Worm (Caenorhabditis elegans) whole organism, L2 larva: ENCODE results near the gene srab-26.

Source experiments
- C34F6.9 ChIP-seq: fragments of 150-350 bp; optimal IDR thresholded peaks from 2 replicates; lab custom pipeline; 2014; ENCODE audit warnings: missing biosample characterization, missing genetic modification characterization
- F13H6.1 ChIP-seq: sonication (generic microtip); optimal IDR thresholded peaks from 2 replicates; lab custom pipeline; 2016; ENCODE audit warnings: missing genetic modification characterization, missing compliant biosample characterization
- Y55F3AM.14 ChIP-seq: fragments of 200-800 bp; sonication (Bioruptor generic); optimal IDR thresholded peaks from 2 replicates; lab custom pipeline; 2018; ENCODE audit warnings: mild to moderate bottlenecking, missing genetic modification characterization, missing compliant biosample characterization
- ZK546.5 ChIP-seq: sonication (generic microtip); optimal IDR thresholded peaks from 2 replicates; lab custom pipeline; 2017; ENCODE audit warnings: missing biosample characterization, missing genetic modification characterization
- alr-1 ChIP-seq: fragments of 150-350 bp; optimal IDR thresholded peaks from 2 replicates; lab custom pipeline; 2014; ENCODE audit warnings: missing biosample characterization, missing genetic modification characterization
- ama-1 ChIP-seq: fragments of 150-350 bp; optimal IDR thresholded peaks from 2 replicates; lab custom pipeline; 2018; ENCODE audit warnings: inconsistent platforms
- blmp-1 ChIP-seq: sonication (generic microtip); optimal IDR thresholded peaks from 2 replicates; lab custom pipeline; 2017; ENCODE audit warnings: missing genetic modification characterization, mild to moderate bottlenecking, missing compliant biosample characterization, antibody characterized with exemption, moderate library complexity; ENCODE audit not compliant: insufficient read depth
- ceh-16 ChIP-seq: fragments of 150-350 bp; optimal IDR thresholded peaks from 2 replicates; lab custom pipeline; 2014; ENCODE audit warnings: missing biosample characterization, missing genetic modification characterization
- ceh-82 ChIP-seq: fragments of 150-350 bp; optimal IDR thresholded peaks from 2 replicates; lab custom pipeline; 2014; ENCODE audit warnings: missing biosample characterization, missing genetic modification characterization
- crh-2 ChIP-seq: sonication (generic microtip); optimal IDR thresholded peaks from 2 replicates; lab custom pipeline; 2017; ENCODE audit warnings: missing biosample characterization, missing genetic modification characterization
- dmd-4 ChIP-seq: sonication (generic microtip); optimal IDR thresholded peaks from 2 replicates; lab custom pipeline; 2017; ENCODE audit warnings: missing biosample characterization, missing genetic modification characterization
- egl-27 ChIP-seq: sonication (generic microtip); optimal IDR thresholded peaks from 3 replicates; lab custom pipeline; 2017; ENCODE audit warnings: missing biosample characterization, missing genetic modification reagents, missing genetic modification characterization
- elt-1 ChIP-seq: fragments of 150-350 bp; optimal IDR thresholded peaks from 2 replicates; lab custom pipeline; 2014; ENCODE audit warnings: missing biosample characterization, missing genetic modification characterization
- elt-3 ChIP-seq: sonication (generic microtip); optimal IDR thresholded peaks from 2 replicates; lab custom pipeline; 2017; ENCODE audit warnings: missing biosample characterization, missing genetic modification characterization
- fos-1 ChIP-seq: fragments of 150-350 bp; optimal IDR thresholded peaks from 2 replicates; lab custom pipeline; 2014; ENCODE audit warnings: missing biosample characterization, missing genetic modification characterization
- gmeb-1 ChIP-seq: fragments of 150-350 bp; optimal IDR thresholded peaks from 2 replicates; lab custom pipeline; 2014; ENCODE audit warnings: missing biosample characterization, missing genetic modification characterization
- lin-11 ChIP-seq: fragments of 150-350 bp; sonication (generic microtip); optimal IDR thresholded peaks from 2 replicates; lab custom pipeline; 2014; ENCODE audit warnings: missing biosample characterization, missing genetic modification characterization, inconsistent platforms, mixed read lengths
- lin-13 ChIP-seq: fragments of 150-350 bp; optimal IDR thresholded peaks from 2 replicates; lab custom pipeline; 2014; ENCODE audit warnings: missing biosample characterization, missing genetic modification reagents, missing genetic modification characterization
- lin-39 ChIP-seq: fragments of 150-350 bp; optimal IDR thresholded peaks from 2 replicates; lab custom pipeline; 2014; ENCODE audit warnings: missing biosample characterization, missing genetic modification reagents, missing genetic modification characterization
- lsy-2 ChIP-seq, 2 experiments: fragments of 150-350 bp in 1 of 2; sonication (generic microtip) in 1 of 2; optimal IDR thresholded peaks; 2 replicates each; lab custom pipeline; 2014 to 2017; ENCODE audit warnings: missing biosample characterization in 2 of 2, missing genetic modification characterization in 2 of 2
- mab-5 ChIP-seq: fragments of 150-350 bp; optimal IDR thresholded peaks from 2 replicates; lab custom pipeline; 2014; ENCODE audit warnings: missing biosample characterization, missing genetic modification characterization
- mbf-1 ChIP-seq: sonication (generic microtip); optimal IDR thresholded peaks from 2 replicates; lab custom pipeline; 2017; ENCODE audit warnings: missing biosample characterization, missing genetic modification characterization
- mdl-1 ChIP-seq, 2 experiments: fragments of 150-350 bp in 1 of 2; sonication (generic microtip) in 1 of 2; optimal IDR thresholded peaks; 2 replicates each; lab custom pipeline; 2017; ENCODE audit warnings: missing biosample characterization in 2 of 2, missing genetic modification characterization in 2 of 2
- nhr-10 ChIP-seq: sonication (generic microtip); optimal IDR thresholded peaks from 2 replicates; lab custom pipeline; 2017; ENCODE audit warnings: missing biosample characterization, missing genetic modification characterization
- nhr-11 ChIP-seq: fragments of 150-350 bp; optimal IDR thresholded peaks from 2 replicates; lab custom pipeline; 2014; ENCODE audit warnings: missing biosample characterization, missing genetic modification characterization
- nhr-12 ChIP-seq: fragments of 150-350 bp; optimal IDR thresholded peaks from 2 replicates; lab custom pipeline; 2014; ENCODE audit warnings: missing biosample characterization, missing genetic modification characterization
- nhr-23 ChIP-seq: fragments of 150-350 bp; optimal IDR thresholded peaks from 2 replicates; lab custom pipeline; 2014; ENCODE audit warnings: missing biosample characterization, missing genetic modification reagents, missing genetic modification characterization
- nhr-25 ChIP-seq: fragments of 150-350 bp; sonication (generic microtip); optimal IDR thresholded peaks from 3 replicates; lab custom pipeline; 2014; ENCODE audit warnings: missing biosample characterization, missing genetic modification characterization
- nhr-6 ChIP-seq: fragments of 150-350 bp; optimal IDR thresholded peaks from 2 replicates; lab custom pipeline; 2014; ENCODE audit warnings: missing biosample characterization, missing genetic modification characterization
- nhr-77 ChIP-seq: fragments of 150-350 bp; optimal IDR thresholded peaks from 2 replicates; lab custom pipeline; 2014; ENCODE audit warnings: missing biosample characterization, missing genetic modification characterization
- peb-1 ChIP-seq: fragments of 150-350 bp; optimal IDR thresholded peaks from 2 replicates; lab custom pipeline; 2014; ENCODE audit warnings: missing biosample characterization, missing genetic modification characterization
- sem-4 ChIP-seq: fragments of 150-350 bp; optimal IDR thresholded peaks from 2 replicates; lab custom pipeline; 2014; ENCODE audit warnings: missing biosample characterization, missing genetic modification reagents, missing genetic modification characterization
- skn-1 ChIP-seq: sonication (generic microtip); optimal IDR thresholded peaks from 2 replicates; lab custom pipeline; 2017; ENCODE audit warnings: missing biosample characterization, missing genetic modification characterization
- sma-3 ChIP-seq: sonication (generic microtip); optimal IDR thresholded peaks from 2 replicates; lab custom pipeline; 2016; ENCODE audit warnings: missing genetic modification reagents, missing genetic modification characterization, missing compliant biosample characterization
- sma-9 ChIP-seq, 2 experiments: fragments of 150-350 bp in 1 of 2; sonication (generic microtip) in 1 of 2; optimal IDR thresholded peaks; 2 replicates each; lab custom pipeline; 2014 to 2016; ENCODE audit warnings: missing genetic modification characterization in 2 of 2, mild to moderate bottlenecking in 1 of 2, missing biosample characterization in 1 of 2, missing compliant biosample characterization in 1 of 2, missing genetic modification reagents in 1 of 2, moderate library complexity in 1 of 2
- snpc-4 ChIP-seq: fragments of 150-350 bp; optimal IDR thresholded peaks from 2 replicates; lab custom pipeline; 2014; ENCODE audit warnings: missing biosample characterization, missing genetic modification characterization
- unc-39 ChIP-seq: fragments of 150-350 bp; optimal IDR thresholded peaks from 2 replicates; lab custom pipeline; 2014; ENCODE audit warnings: missing biosample characterization, missing genetic modification characterization
- unc-55 ChIP-seq: fragments of 150-350 bp; sonication (generic microtip); optimal IDR thresholded peaks from 3 replicates; lab custom pipeline; 2014; ENCODE audit warnings: missing biosample characterization, missing genetic modification reagents, missing genetic modification characterization
- zag-1 ChIP-seq: fragments of 150-350 bp; optimal IDR thresholded peaks from 2 replicates; lab custom pipeline; 2014; ENCODE audit warnings: missing biosample characterization, missing genetic modification characterization
- ztf-1 ChIP-seq: fragments of 200-800 bp; sonication (Bioruptor generic); conservative IDR thresholded peaks from 2 replicates; pipeline ENCODE4 v1.3.6; 2022; ENCODE audit warnings: missing genetic modification characterization, missing compliant biosample characterization
- ztf-4 ChIP-seq: fragments of 150-350 bp; optimal IDR thresholded peaks from 2 replicates; lab custom pipeline; 2014; ENCODE audit warnings: missing biosample characterization, missing genetic modification characterization

srab-26 gene

DNA sequence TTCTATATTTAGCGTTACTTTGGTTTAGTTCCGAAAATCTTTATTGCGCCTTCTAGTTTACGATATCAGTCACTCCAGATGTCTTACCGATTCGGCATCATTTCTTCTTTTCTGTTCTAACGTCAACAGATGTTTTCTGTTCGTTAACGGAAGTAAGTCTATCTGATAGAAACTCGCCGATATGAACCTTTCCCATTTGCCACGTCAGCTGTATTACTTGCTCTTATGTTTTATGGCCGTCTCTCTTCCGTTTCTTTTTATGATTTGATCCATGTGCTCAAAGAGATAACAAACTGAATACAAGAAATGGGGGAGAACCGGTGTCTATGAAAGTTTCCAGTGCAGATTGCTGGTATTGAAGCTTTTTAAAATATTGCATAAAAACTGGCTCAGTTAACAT, at the start of gene srab-26:
Gene srab-26 (minus strand): TSS at position 101 of the 400 bp plus-strand sequence.
- TF ChIP-seq zag-1 (tag; lab: Kevin White, UChicago) (no peak), Y55F3AM.14 (GFP tag; lab: Kevin White, UChicago) (no peak), unc-39 (no peak), ama-1 (no peak), lsy-2 (tag; optimal IDR thresholded peaks at IDR 0.05; lab: Kevin White, UChicago) (no peak), sma-9 (GFP tag; optimal IDR thresholded peaks at IDR 0.05; lab: Kevin White, UChicago) (no peak), sma-9 (tag; optimal IDR thresholded peaks at IDR 0.05; lab: Kevin White, UChicago) (no peak), elt-1 (tag; lab: Kevin White, UChicago) (no peak), ZK546.5 (no peak), egl-27 (tag; lab: Kevin White, UChicago) (no peak), lin-11 (no peak), fos-1 (no peak), F13H6.1 (tag; lab: Kevin White, UChicago) (no peak), C34F6.9 (tag; lab: Kevin White, UChicago) (no peak), ceh-82 (no peak), lin-39 (tag; lab: Kevin White, UChicago) (no peak), ztf-1 (GFP tag; lab: Robert Waterston, UW) (no peak), lin-13 (no peak), ztf-4 (tag; lab: Kevin White, UChicago) (no peak), nhr-12 (tag; lab: Kevin White, UChicago) (no peak), peb-1 (no peak)

DNA sequence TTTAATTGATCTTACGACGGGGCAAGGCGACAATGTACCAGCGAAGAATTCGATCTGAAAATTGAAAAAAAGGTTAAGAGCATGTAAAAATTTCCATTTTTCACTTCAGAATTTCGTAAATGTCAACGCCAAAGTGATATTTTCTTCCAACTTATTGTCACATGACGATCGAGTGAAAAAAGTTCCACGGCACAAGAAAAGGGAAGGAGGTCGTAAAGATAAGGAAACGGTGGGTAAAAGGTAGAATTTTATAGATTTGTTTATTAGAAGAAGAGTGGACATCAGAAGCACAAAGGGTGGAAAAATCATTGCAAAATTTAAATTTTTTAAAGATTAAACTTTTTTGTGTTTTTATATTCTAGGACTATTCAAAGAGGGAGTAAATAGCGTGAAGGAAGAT, 48.6 kb upstream of the srab-26 start:
- TF ChIP-seq fos-1 (peak; percentile 50), gmeb-1 (tag; lab: Kevin White, UChicago) (peak; percentile 37), crh-2 (tag; lab: Kevin White, UChicago) (peak; percentile 22), nhr-23 (no peak)
- TF ChIP-seq, all 48 proteins: peak for 3

DNA sequence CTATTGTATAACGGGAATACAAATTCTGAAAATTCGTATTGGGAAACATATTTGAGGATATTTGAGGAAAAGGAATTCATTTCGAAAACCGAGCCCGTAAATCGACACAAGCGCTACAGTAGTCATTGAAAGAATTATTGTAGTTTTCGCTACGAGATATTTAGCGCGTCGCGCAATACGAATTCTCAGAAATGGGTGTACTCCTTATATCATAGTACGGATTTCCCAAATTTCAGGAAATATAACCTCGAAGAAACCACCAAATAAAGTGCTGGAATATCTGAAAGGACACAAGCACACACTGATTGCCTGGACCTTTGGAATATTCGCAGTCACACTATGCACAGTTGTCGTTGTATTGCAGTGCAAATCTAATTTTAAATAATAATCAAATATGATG, 48.1 kb upstream of the srab-26 start:
- TF ChIP-seq nhr-6 (no peak), ama-1 (no peak), sma-3 (GFP tag; lab: Kevin White, UChicago) (no peak), dmd-4 (tag; lab: Kevin White, UChicago) (no peak), nhr-10 (tag; lab: Kevin White, UChicago) (no peak)
- TF ChIP-seq, all 48 proteins: peak for 0

DNA sequence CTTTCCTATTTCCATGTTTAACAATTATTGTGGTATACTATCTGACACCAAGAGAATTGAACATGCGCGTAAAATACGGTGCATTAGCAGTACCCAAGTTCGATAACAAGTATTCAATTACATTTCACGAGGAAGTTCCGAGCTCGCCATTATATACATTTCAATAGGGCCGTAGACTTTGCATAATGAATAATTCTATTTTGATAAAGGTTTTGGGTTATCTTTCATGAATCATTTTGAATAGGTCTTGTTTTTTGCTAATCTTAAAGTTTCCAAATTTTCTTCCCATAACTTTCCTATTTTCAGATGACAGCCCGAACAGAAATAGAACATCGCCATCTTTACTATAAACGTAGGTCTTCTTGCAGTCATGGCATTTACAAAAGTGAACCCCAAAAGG, 46.9 kb upstream of the srab-26 start, which contains the start of gene C50H2.13:
Gene C50H2.13 (plus strand): TSS at position 301 of the 400 bp plus-strand sequence.
- TF ChIP-seq mdl-1 (tag; optimal IDR thresholded peaks at IDR 0.05; lab: Kevin White, UChicago) (no peak), crh-2 (tag; lab: Kevin White, UChicago) (no peak), alr-1 (tag; lab: Kevin White, UChicago) (no peak), dmd-4 (tag; lab: Kevin White, UChicago) (no peak), C34F6.9 (tag; lab: Kevin White, UChicago) (no peak), ceh-82 (no peak)

DNA sequence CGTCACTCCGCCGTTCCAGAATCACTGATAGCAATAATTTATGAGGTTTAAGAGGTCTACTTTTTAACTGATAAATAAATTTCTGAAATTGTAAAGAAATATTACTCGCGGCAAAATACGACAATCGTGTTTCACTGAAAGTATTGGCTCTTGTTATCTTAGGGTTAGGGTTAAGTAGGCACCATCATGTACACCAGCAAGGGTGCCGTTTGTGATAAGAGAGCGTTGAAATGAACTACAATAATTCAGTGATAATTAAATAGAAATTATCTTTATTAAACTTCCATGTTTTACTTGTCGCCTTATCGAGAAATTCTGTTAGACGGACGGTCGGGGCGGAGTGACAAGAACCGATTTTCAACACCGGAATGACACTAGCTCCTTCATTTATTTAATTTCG, 46.3 kb upstream of the srab-26 start:
- TF ChIP-seq blmp-1 (no peak), unc-55 (GFP tag; lab: Kevin White, UChicago) (no peak), ZK546.5 (no peak), ceh-16 (tag; lab: Kevin White, UChicago) (no peak), gmeb-1 (tag; lab: Kevin White, UChicago) (peak; percentile 10), nhr-25 (tag; lab: Kevin White, UChicago) (no peak), C34F6.9 (tag; lab: Kevin White, UChicago) (no peak), nhr-12 (tag; lab: Kevin White, UChicago) (no peak), dmd-4 (tag; lab: Kevin White, UChicago) (no peak), egl-27 (tag; lab: Kevin White, UChicago) (peak; percentile 34), nhr-11 (no peak), lin-13 (no peak), mbf-1 (tag; lab: Kevin White, UChicago) (no peak), mab-5 (tag; lab: Kevin White, UChicago) (no peak), snpc-4 (tag; lab: Kevin White, UChicago) (no peak), zag-1 (tag; lab: Kevin White, UChicago) (no peak), fos-1 (peak; percentile 75), ztf-1 (GFP tag; lab: Robert Waterston, UW) (no peak), elt-3 (tag; lab: Kevin White, UChicago) (no peak), skn-1 (tag; lab: Kevin White, UChicago) (no peak), F13H6.1 (tag; lab: Kevin White, UChicago) (no peak), ztf-4 (tag; lab: Kevin White, UChicago) (no peak), alr-1 (tag; lab: Kevin White, UChicago) (no peak), nhr-23 (no peak), lsy-2 (tag; optimal IDR thresholded peaks at IDR 0.05; lab: Kevin White, UChicago) (no peak), sem-4 (tag; lab: Kevin White, UChicago) (no peak), crh-2 (tag; lab: Kevin White, UChicago) (peak; percentile 49), nhr-77 (tag; lab: Kevin White, UChicago) (no peak), sma-9 (GFP tag; optimal IDR thresholded peaks at IDR 0.05; lab: Kevin White, UChicago) (peak; percentile 61), sma-9 (tag; optimal IDR thresholded peaks at IDR 0.05; lab: Kevin White, UChicago) (no peak)
